Worm (Caenorhabditis elegans): Measurements from ENCODE around the gene slc-28.1.
A peak's percentile ranks its signal among the peaks of the same experiment; 100 is the strongest.

Gene slc-28.1

DNA sequence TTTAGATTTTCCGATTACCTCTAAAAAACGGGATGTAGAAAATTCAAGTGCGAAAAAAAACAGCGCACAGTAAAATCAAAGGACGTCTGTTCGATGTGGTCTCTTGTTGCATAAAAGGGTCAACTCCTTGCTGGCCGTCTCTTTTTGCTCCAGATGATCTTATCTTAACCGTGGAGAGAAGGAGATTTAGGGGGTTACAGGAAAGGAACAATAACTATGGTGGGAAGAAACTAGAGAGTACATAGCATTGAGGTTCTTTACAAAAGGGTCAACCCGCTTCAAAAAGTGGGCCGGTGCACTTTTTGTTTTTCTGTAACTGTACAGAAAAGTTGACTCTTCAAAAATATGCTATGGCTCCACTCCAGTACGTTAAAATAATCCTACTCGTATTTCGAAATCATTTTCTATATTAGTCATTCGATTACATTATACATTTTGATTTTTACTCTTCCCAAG, 32.1 kb upstream of the slc-28.1 start, which contains the start of the genes T20D4.19 and srj-9:
T20D4.19 (minus strand) TSS at position 101 of the 456 bp plus-strand sequence.
srj-9 (plus strand) TSS at position 406 of the 456 bp plus-strand sequence.
- no peak for TF ChIP-seq elt-3 (tag; optimal IDR thresholded peaks at IDR 0.05)
- TF ChIP-seq lsy-2 (tag; optimal IDR thresholded peaks at IDR 0.05), result no peak
- TF ChIP-seq nhr-2 (tag; optimal IDR thresholded peaks at IDR 0.05), result peak; percentile 31
- no peak for TF ChIP-seq drap-1 (GFP tag; optimal IDR thresholded peaks at IDR 0.05)
- no peak for TF ChIP-seq nhr-28 (tag; optimal IDR thresholded peaks at IDR 0.05)

DNA sequence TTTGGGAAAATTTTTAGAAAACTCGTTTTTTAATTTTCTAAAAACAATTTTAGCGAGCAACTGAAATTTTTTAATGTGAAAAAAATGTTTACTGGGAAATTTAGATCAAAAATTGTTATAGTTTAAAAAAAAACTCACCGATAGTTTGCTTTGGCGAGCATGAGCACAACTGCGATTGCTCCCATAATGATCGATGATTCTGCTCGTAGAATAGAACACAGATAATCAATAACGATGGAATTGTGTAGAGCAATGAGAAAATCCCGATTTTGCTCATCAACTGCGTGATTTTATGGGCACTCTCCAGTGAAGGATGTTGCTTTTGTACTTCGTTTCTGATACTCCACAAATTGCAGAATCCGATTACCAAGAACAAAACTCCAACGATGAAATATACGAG, 21.0 kb upstream of the slc-28.1 start:
- TF ChIP-seq drap-1 (GFP tag; optimal IDR thresholded peaks at IDR 0.05) (no peak), lin-13 (tag; optimal IDR thresholded peaks at IDR 0.05) (no peak)

DNA sequence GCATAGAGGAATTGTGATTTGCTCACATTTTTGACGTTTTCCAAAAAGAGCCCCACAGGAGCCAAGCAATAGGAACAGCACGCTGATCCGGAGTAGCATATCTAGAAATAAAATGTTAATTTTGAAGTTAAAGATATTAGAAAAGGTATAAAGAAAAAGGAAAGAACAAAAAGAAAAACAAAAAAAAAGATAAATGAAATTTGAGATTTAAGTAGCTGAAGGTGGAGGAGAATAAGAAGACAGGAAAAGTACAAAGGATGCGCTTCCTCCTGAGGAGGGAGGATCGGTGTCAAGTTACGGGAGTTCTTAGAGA, 18.9 kb upstream of the slc-28.1 start, which contains the start of gene cfz-2:
cfz-2 (minus strand) TSS at position 101 of the 313 bp plus-strand sequence.
- TF ChIP-seq nhr-76 (tag; optimal IDR thresholded peaks at IDR 0.05) (no peak), nhr-237 (tag; optimal IDR thresholded peaks at IDR 0.05) (no peak), unc-39 (tag; optimal IDR thresholded peaks at IDR 0.05) (no peak), unc-120 (tag; optimal IDR thresholded peaks at IDR 0.05; ENCODE audit: poor library complexity, severe bottlenecking) (no peak), pha-4 (tag; optimal IDR thresholded peaks at IDR 0.05) (no peak), nhr-2 (tag; optimal IDR thresholded peaks at IDR 0.05) (no peak), zip-8 (tag; optimal IDR thresholded peaks at IDR 0.05) (no peak)

DNA sequence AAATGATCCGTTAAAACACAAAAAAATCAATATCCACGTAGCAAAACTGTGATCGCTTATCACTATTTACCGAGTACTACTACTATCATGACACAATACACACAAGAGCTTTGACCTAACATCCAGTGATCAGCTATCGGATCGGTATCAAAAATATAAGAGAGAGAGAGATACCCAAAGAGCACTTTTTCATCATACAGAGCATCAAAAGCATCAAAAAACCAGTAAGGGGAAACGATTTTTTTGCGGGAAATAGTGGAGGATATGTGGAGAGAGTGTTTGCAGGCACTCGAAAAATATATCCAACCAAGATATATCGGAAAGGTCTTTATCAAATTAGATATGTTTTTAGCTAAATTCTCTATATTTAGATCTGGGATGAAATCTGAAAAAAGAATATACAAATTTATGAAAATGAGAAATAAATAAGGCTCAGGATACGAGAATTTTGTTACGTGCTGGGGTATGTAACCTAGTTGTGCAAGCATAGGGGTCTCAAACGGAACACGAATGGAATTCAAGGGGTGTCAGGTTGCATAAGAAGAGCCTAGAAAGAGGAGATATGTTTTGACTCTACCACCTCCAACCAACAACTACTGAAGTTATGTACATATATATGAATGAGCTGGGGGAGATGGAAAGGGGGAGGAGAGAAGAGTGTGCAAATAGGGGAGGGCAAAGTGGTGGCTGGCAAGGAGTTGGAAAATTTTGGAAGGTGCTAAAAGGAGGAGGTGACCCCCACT, 18.4 kb upstream of the slc-28.1 start:
- TF ChIP-seq tbx-8 (GFP tag; optimal IDR thresholded peaks at IDR 0.05), result no peak
- no peak for TF ChIP-seq sptf-1 (tag; optimal IDR thresholded peaks at IDR 0.05)
- TF ChIP-seq sem-2 (GFP tag; optimal IDR thresholded peaks at IDR 0.05), result no peak
- TF ChIP-seq M03D4.4 (tag; optimal IDR thresholded peaks at IDR 0.05), result peak; percentile 25
- TF ChIP-seq ces-1 (GFP tag; optimal IDR thresholded peaks at IDR 0.05), result no peak
- no peak for TF ChIP-seq unc-120 (tag; optimal IDR thresholded peaks at IDR 0.05; ENCODE audit: poor library complexity, severe bottlenecking)
- TF ChIP-seq mls-2 (tag; optimal IDR thresholded peaks at IDR 0.05), result peak; percentile 22
- no peak for TF ChIP-seq elt-1 (tag; optimal IDR thresholded peaks at IDR 0.05; ENCODE audit: borderline replicate concordance, insufficient read depth)
- TF ChIP-seq nhr-237 (tag; optimal IDR thresholded peaks at IDR 0.05), result no peak
- no peak for TF ChIP-seq drap-1 (GFP tag; optimal IDR thresholded peaks at IDR 0.05)

DNA sequence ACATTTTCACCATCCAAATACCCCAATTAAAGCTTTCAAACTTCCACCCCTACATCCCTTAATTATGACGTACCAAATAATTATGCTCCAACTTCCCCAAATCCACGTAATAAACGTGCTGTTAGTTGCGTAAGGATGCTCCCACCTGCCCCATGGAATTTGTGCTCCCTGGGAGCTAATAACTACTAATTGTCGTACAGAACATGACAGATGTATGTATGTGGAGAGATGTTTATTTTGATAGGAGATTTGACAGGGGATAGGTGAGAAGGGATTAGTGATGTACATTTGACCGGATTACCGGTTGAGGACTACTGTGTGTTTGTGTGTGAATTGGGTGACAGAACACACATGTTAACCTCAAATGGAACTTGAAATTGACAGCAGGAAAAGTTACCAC, 13.8 kb upstream of the slc-28.1 start:
- TF ChIP-seq unc-120 (tag; optimal IDR thresholded peaks at IDR 0.05; ENCODE audit: poor library complexity, severe bottlenecking) (no peak), lin-13 (tag; optimal IDR thresholded peaks at IDR 0.05) (no peak), ceh-83 (GFP tag; optimal IDR thresholded peaks at IDR 0.05) (no peak), sptf-1 (tag; optimal IDR thresholded peaks at IDR 0.05) (peak; percentile 58), lin-32 (GFP tag; optimal IDR thresholded peaks at IDR 0.05) (no peak), snpc-4 (tag; optimal IDR thresholded peaks at IDR 0.05) (no peak), cnd-1 (tag; optimal IDR thresholded peaks at IDR 0.05) (peak; percentile 65), elt-3 (tag; optimal IDR thresholded peaks at IDR 0.05) (no peak), bed-3 (GFP tag; optimal IDR thresholded peaks at IDR 0.05) (no peak), pha-4 (tag; optimal IDR thresholded peaks at IDR 0.05) (no peak), nhr-2 (tag; optimal IDR thresholded peaks at IDR 0.05) (peak; percentile 92), zip-8 (tag; optimal IDR thresholded peaks at IDR 0.05) (peak; percentile 62), unc-39 (tag; optimal IDR thresholded peaks at IDR 0.05) (no peak), ceh-43 (GFP tag; optimal IDR thresholded peaks at IDR 0.05) (peak; percentile 43), ham-2 (GFP tag; optimal IDR thresholded peaks at IDR 0.05) (no peak)

DNA sequence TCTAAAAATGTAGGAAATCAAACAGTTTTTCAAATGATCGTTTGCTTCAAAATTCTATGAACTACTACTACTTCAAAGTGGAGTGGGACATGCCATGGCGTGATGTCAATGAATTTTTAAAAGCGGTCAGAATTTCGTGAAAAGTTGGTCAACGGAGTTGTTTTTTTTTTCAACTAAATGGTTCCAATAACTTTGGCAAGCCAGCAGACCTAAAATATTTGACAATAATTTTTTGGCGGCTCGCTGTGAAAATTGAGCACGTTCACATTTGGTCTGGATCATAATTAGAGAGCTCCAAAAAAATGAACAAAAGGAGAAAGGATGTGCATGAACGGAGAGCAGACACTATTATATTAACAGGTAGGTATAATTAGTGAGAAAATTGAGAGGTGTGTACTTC, 13.3 kb upstream of the slc-28.1 start:
- TF ChIP-seq sptf-1 (tag; optimal IDR thresholded peaks at IDR 0.05) (peak; percentile 7), drap-1 (GFP tag; optimal IDR thresholded peaks at IDR 0.05) (no peak)

DNA sequence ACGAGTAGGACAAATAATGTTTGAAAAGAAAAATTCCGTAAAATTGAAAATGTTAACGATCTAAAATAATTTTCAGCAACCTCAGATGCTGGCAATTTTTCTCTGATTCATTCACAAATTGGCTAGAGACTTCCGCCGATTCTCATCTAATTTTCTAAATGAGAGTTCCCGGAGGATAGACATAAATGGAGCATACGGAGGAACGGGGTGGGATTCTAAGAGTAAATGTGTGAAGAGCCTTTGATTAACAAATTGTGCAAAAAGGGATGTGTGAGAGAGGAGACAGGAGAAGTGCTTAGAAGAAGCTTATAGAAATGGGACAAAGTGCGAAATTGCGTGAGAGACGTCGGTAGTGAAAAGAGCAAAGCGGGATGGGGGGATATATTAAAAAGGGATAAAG, 12.0 kb upstream of the slc-28.1 start:
- TF ChIP-seq zip-8 (tag; optimal IDR thresholded peaks at IDR 0.05) (no peak), ces-1 (GFP tag; optimal IDR thresholded peaks at IDR 0.05) (peak; percentile 92), mep-1 (tag; optimal IDR thresholded peaks at IDR 0.05) (no peak), sptf-1 (tag; optimal IDR thresholded peaks at IDR 0.05) (no peak)

Data from whole organism, mixed stage, embryonic.